Worm (Caenorhabditis elegans): ENCODE measurements around the gene srw-48.

DNA sequence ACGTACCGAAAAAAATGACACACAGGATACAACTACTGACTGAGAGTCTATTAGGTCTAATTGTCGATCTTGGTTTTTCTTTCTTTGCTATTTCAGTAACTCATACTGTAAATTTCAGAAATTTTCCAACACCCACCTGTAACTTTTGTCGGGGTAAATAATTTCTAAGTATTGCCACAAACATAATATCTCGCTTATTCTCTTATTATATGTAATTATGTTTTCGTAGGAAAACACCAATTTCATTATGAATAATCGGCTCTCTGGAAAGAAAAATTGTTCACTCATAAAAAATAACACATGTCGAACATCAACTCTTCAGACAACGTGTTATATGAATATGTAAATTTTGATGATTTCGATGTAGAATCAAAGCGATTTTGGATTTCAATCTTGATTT is at the start of gene srw-48:
- TF ChIP-seq ztf-11 (tag; optimal IDR thresholded peaks at IDR 0.05) (no peak), tbx-8 (GFP tag; optimal IDR thresholded peaks at IDR 0.05) (no peak), nhr-12 (tag; optimal IDR thresholded peaks at IDR 0.05) (no peak), mep-1 (tag; optimal IDR thresholded peaks at IDR 0.05) (no peak), snpc-4 (tag; optimal IDR thresholded peaks at IDR 0.05) (no peak), ham-2 (GFP tag; optimal IDR thresholded peaks at IDR 0.05) (no peak)

Data from whole organism, mixed stage, embryonic.